Worm (Caenorhabditis elegans): Measurements from ENCODE around the gene pnk-4.

The pnk-4 gene

ce11 chrX:5137716-5138470, 50.3 kb downstream of the pnk-4 start:
- TF ChIP-seq ceh-36 (tag; optimal IDR thresholded peaks at IDR 0.05) = no peak
- TF ChIP-seq ceh-13 (GFP tag; optimal IDR thresholded peaks at IDR 0.05) = no peak
- no peak for TF ChIP-seq F13C5.2 (tag; optimal IDR thresholded peaks at IDR 0.05)
- TF ChIP-seq hmg-4 (GFP tag; optimal IDR thresholded peaks at IDR 0.05) = no peak
- TF ChIP-seq ama-1 (optimal IDR thresholded peaks at IDR 0.05) = no peak
- no peak for TF ChIP-seq hmbx-1 (tag; optimal IDR thresholded peaks at IDR 0.05)
- no peak for TF ChIP-seq B0310.2 (tag; optimal IDR thresholded peaks at IDR 0.05)
- no peak for TF ChIP-seq pes-1 (GFP tag; IDR thresholded peaks at IDR 0.05)
- no peak for TF ChIP-seq flt-1 (GFP tag; IDR thresholded peaks at IDR 0.05)
- TF ChIP-seq sea-1 (GFP tag; conservative IDR thresholded peaks at IDR 0.05) = no peak

- no peak for TF ChIP-seq tra-4 (tag; optimal IDR thresholded peaks at IDR 0.05)
- TF ChIP-seq ama-1 (optimal IDR thresholded peaks at IDR 0.05) = no peak
- no peak for TF ChIP-seq hmg-4 (GFP tag; optimal IDR thresholded peaks at IDR 0.05)
- no peak for TF ChIP-seq hmbx-1 (tag; optimal IDR thresholded peaks at IDR 0.05)
- TF ChIP-seq ceh-13 (GFP tag; optimal IDR thresholded peaks at IDR 0.05) = no peak
- no peak for TF ChIP-seq ceh-36 (tag; optimal IDR thresholded peaks at IDR 0.05)
- 0 out of 2 replicates have a peak, but pooled peaks have one; percentile 33 for TF ChIP-seq pes-1 (GFP tag; IDR thresholded peaks at IDR 0.05)
- no peak for TF ChIP-seq sea-1 (GFP tag; conservative IDR thresholded peaks at IDR 0.05)
- peak; percentile 69 for TF ChIP-seq F13C5.2 (tag; optimal IDR thresholded peaks at IDR 0.05)
- no peak for TF ChIP-seq tbx-11 (GFP tag; IDR thresholded peaks at IDR 0.05)
Measured at ce11 chrX:5140177-5140576, 52.5 kb downstream of the pnk-4 start.

Data from whole organism, early embryonic.